Worm (Caenorhabditis elegans) whole organism, L4 larva: Measurements from ENCODE around the gene zig-13.

ENCODE experiments used
- hmg-1.1 ChIP-seq: fragments of 200-800 bp; sonication (Bioruptor generic); IDR thresholded peaks from 2 replicates; pipeline ENCODE4 v1.3.6; 2022; ENCODE audit warnings: missing genetic modification reagents, missing genetic modification characterization, missing compliant biosample characterization
- lim-7 ChIP-seq: fragments of 200-800 bp; sonication (Bioruptor generic); IDR thresholded peaks from 2 replicates; pipeline ENCODE4 v1.3.6; 2022; ENCODE audit warnings: missing genetic modification characterization, missing compliant biosample characterization
- ztf-11 ChIP-seq: fragments of 150-350 bp; optimal IDR thresholded peaks from 2 replicates; lab custom pipeline; 2014; ENCODE audit warnings: missing biosample characterization, missing genetic modification characterization

ce11 chrIII:184335-184734 lies 27.8 kb upstream of the zig-13 start:
- TF ChIP-seq ztf-11 (no peak), lim-7 (GFP tag; lab: Robert Waterston, UW) (no peak), hmg-1.1 (GFP tag; lab: Robert Waterston, UW) (no peak)
